Fruit fly (Drosophila melanogaster): ENCODE data around the gene CG14852.

Gene CG14852

dm6 chr3R:14597935-14598424, 32.3 kb downstream of the CG14852 start (continued):
- TF ChIP-seq CG3726 (GFP tag; IDR thresholded peaks at IDR 0.05): no peak
- TF ChIP-seq crol (GFP tag; IDR thresholded peaks at IDR 0.05): 0 out of 2 replicates have a peak, but pooled peaks have one; percentile 2
- no peak for TF ChIP-seq CG11560 (tag; IDR thresholded peaks at IDR 0.05)
- TF ChIP-seq pan (optimal IDR thresholded peaks at IDR 0.05): no peak
- peak in 1 of 2 experiments; percentile 37 for TF ChIP-seq pan (GFP tag; optimal IDR thresholded peaks at IDR 0.05 in 1 of 2, IDR thresholded peaks at IDR 0.05 in 1 of 2)
- TF ChIP-seq row (GFP tag; IDR thresholded peaks at IDR 0.05): peak; percentile 30; the same call in 2 of the 3 replicates
- no peak for TF ChIP-seq Chrac-16 (GFP tag; optimal IDR thresholded peaks at IDR 0.05)
- TF ChIP-seq CG12155 (GFP tag; optimal IDR thresholded peaks at IDR 0.05): no peak
- TF ChIP-seq zfh2 (GFP tag; optimal IDR thresholded peaks at IDR 0.05): no peak
- no peak for TF ChIP-seq trh (GFP tag; optimal IDR thresholded peaks at IDR 0.05)
- no peak for TF ChIP-seq schlank (tag; optimal IDR thresholded peaks at IDR 0.05)
- no peak for TF ChIP-seq vfl (GFP tag; optimal IDR thresholded peaks at IDR 0.05)
- TF ChIP-seq PHDP (tag; optimal IDR thresholded peaks at IDR 0.05): peak; percentile 33
- no peak for TF ChIP-seq Camta (GFP tag; optimal IDR thresholded peaks at IDR 0.05)
- no peak for TF ChIP-seq gro (GFP tag; optimal IDR thresholded peaks at IDR 0.05)
- TF ChIP-seq Bteb2 (GFP tag; optimal IDR thresholded peaks at IDR 0.05): no peak
- no peak for TF ChIP-seq CG34376 (GFP tag; optimal IDR thresholded peaks at IDR 0.05)
- no peak for TF ChIP-seq CG9437 (GFP tag; optimal IDR thresholded peaks at IDR 0.05)
- no peak for TF ChIP-seq Tbp (GFP tag; optimal IDR thresholded peaks at IDR 0.05)
- TF ChIP-seq CTCF (GFP tag; optimal IDR thresholded peaks at IDR 0.05): no peak
- TF ChIP-seq stc (GFP tag; IDR thresholded peaks at IDR 0.05): peak; percentile 40; the same call in 1 of the 2 replicates
- TF ChIP-seq danr (GFP tag; IDR thresholded peaks at IDR 0.05): no peak
- TF ChIP-seq CG32767 (GFP tag; IDR thresholded peaks at IDR 0.05): no peak
- no peak for TF ChIP-seq CG17568 (GFP tag; optimal IDR thresholded peaks at IDR 0.05)
- no peak for TF ChIP-seq CG33213 (GFP tag; optimal IDR thresholded peaks at IDR 0.05)
- TF ChIP-seq nerfin-1 (tag; optimal IDR thresholded peaks at IDR 0.05): no peak
- peak; percentile 15 for TF ChIP-seq Six4 (GFP tag; optimal IDR thresholded peaks at IDR 0.05)
- no peak for TF ChIP-seq pros (GFP tag; optimal IDR thresholded peaks at IDR 0.05)
- TF ChIP-seq CG14710 (tag; optimal IDR thresholded peaks at IDR 0.05): peak; percentile 38
- no peak for TF ChIP-seq disco-r (GFP tag; optimal IDR thresholded peaks at IDR 0.05)
- TF ChIP-seq CG6791 (GFP tag; IDR thresholded peaks at IDR 0.05; ENCODE audit: partially characterized antibody): no peak
- no peak for TF ChIP-seq fd102C (GFP tag; optimal IDR thresholded peaks at IDR 0.05)
- no peak for TF ChIP-seq cato (GFP tag; optimal IDR thresholded peaks at IDR 0.05; ENCODE audit: borderline replicate concordance)
- no peak for TF ChIP-seq CrebB (tag; optimal IDR thresholded peaks at IDR 0.05)
- TF ChIP-seq scrt (GFP tag; optimal IDR thresholded peaks at IDR 0.05): no peak
- TF ChIP-seq dimm (GFP tag; IDR thresholded peaks at IDR 0.05): 0 out of 2 replicates have a peak, but pooled peaks have one; percentile 22
- no peak for TF ChIP-seq CG10431 (GFP tag; optimal IDR thresholded peaks at IDR 0.05)
- no peak for TF ChIP-seq Aef1 (GFP tag; IDR thresholded peaks at IDR 0.05)
- peak; percentile 11 for TF ChIP-seq CG17359 (tag; optimal IDR thresholded peaks at IDR 0.05)
- no peak for TF ChIP-seq CG9932 (GFP tag; IDR thresholded peaks at IDR 0.05)
- no peak for TF ChIP-seq sim (GFP tag; IDR thresholded peaks at IDR 0.05)
- no peak for TF ChIP-seq CG2129 (GFP tag; IDR thresholded peaks at IDR 0.05; ENCODE audit: partially characterized antibody)
- no peak for TF ChIP-seq Bdp1 (GFP tag; optimal IDR thresholded peaks at IDR 0.05)
- peak; percentile 1 for TF ChIP-seq CG2875 (GFP tag; optimal IDR thresholded peaks at IDR 0.05)
- no peak for TF ChIP-seq btn (GFP tag; optimal IDR thresholded peaks at IDR 0.05)
- TF ChIP-seq sd (tag; optimal IDR thresholded peaks at IDR 0.05): no peak
- no peak for TF ChIP-seq pita (GFP tag; optimal IDR thresholded peaks at IDR 0.05)
- no peak for TF ChIP-seq CG7745 (tag; optimal IDR thresholded peaks at IDR 0.05)
- TF ChIP-seq lab (GFP tag; optimal IDR thresholded peaks at IDR 0.05): peak; percentile 12
- no peak for TF ChIP-seq sna (GFP tag; IDR thresholded peaks at IDR 0.05; ENCODE audit: partially characterized antibody)
- TF ChIP-seq lmd (GFP tag; IDR thresholded peaks at IDR 0.05): peak; percentile 44
- no peak for TF ChIP-seq CG6683 (GFP tag; optimal IDR thresholded peaks at IDR 0.05)

Data from whole organism, embryonic.